Worm (Caenorhabditis elegans): Measurements from ENCODE around the gene ZK353.2.

The ZK353.2 gene

DNA sequence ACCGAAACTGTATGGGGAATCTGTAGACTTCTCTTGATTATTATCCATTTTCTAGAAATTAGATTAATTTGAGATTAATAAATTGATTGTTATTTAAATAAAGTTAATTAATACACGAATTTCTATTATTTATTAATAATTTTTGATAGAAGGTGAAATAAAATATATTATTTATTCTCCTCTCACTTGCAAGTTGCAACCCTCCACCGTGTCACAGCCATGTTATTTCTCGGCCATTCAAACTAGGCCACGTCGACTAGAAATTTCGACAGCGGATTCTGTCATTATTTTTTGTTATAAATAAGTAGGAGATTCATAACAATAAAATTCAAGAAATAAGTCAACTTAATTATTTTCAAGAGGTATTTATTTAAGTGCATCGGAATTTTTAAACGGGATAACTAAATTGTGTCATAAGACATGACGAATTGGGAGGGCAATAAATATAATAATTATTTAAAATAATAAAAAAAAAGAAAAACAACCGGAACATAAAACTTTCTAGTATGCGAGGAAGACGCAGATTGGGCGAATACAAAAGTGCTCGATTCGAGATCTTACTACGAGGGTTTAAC lies 45.1 kb downstream of the ZK353.2 start, which contains the start of gene ufbp-1 (continued):
- TF ChIP-seq unc-62 (GFP tag; optimal IDR thresholded peaks at IDR 0.05) (no peak), Y116A8C.19 (tag; optimal IDR thresholded peaks at IDR 0.05; ENCODE audit: borderline replicate concordance) (no peak), hlh-4 (tag; optimal IDR thresholded peaks at IDR 0.05) (peak; percentile 15), aha-1 (tag; optimal IDR thresholded peaks at IDR 0.05) (no peak), vab-15 (tag; optimal IDR thresholded peaks at IDR 0.05) (no peak), tbx-2 (tag; optimal IDR thresholded peaks at IDR 0.05) (no peak), hpl-2 (GFP tag; optimal IDR thresholded peaks at IDR 0.05) (no peak), snpc-4 (tag; optimal IDR thresholded peaks at IDR 0.05) (peak; percentile 83), dpl-1 (GFP tag; optimal IDR thresholded peaks at IDR 0.05) (peak; percentile 24 to 65 (median 44)), nhr-71 (tag; optimal IDR thresholded peaks at IDR 0.05) (peak; percentile 76), zag-1 (tag; optimal IDR thresholded peaks at IDR 0.05) (no peak), ceh-8 (GFP tag; optimal IDR thresholded peaks at IDR 0.05) (no peak), lir-3 (tag; optimal IDR thresholded peaks at IDR 0.05; ENCODE audit: poor library complexity) (no peak), sox-4 (tag; optimal IDR thresholded peaks at IDR 0.05) (no peak), mep-1 (tag; optimal IDR thresholded peaks at IDR 0.05) (peak; percentile 99), blmp-1 (tag; optimal IDR thresholded peaks at IDR 0.05) (peak; percentile 68), nhr-77 (tag; optimal IDR thresholded peaks at IDR 0.05) (no peak), nhr-90 (tag; optimal IDR thresholded peaks at IDR 0.05; ENCODE audit: poor library complexity) (peak; percentile 60), fkh-10 (GFP tag; optimal IDR thresholded peaks at IDR 0.05) (no peak), nhr-85 (tag) (peak; percentile 70), pax-3 (tag; optimal IDR thresholded peaks at IDR 0.05) (peak; percentile 38), snu-23 (GFP tag; optimal IDR thresholded peaks at IDR 0.05) (peak; percentile 60), ets-5 (GFP tag; IDR thresholded peaks at IDR 0.05) (no peak), C34B4.2 (tag; optimal IDR thresholded peaks at IDR 0.05) (no peak), unc-98 (GFP tag; IDR thresholded peaks at IDR 0.05) (no peak), ztf-4 (tag; optimal IDR thresholded peaks at IDR 0.05) (peak; percentile 92), ama-1 (optimal IDR thresholded peaks at IDR 0.05) (peak; percentile 99), ceh-90 (tag; optimal IDR thresholded peaks at IDR 0.05) (peak; percentile 36), ces-1 (GFP tag; optimal IDR thresholded peaks at IDR 0.05) (no peak), elt-2 (tag; optimal IDR thresholded peaks at IDR 0.05) (peak; percentile 73), nhr-84 (tag; optimal IDR thresholded peaks at IDR 0.05) (no peak), dsc-1 (tag; optimal IDR thresholded peaks at IDR 0.05) (peak; percentile 33), zip-4 (GFP tag; optimal IDR thresholded peaks at IDR 0.05) (peak; percentile 5), nhr-47 (tag; optimal IDR thresholded peaks at IDR 0.05) (peak; percentile 19), grh-1 (GFP tag; IDR thresholded peaks at IDR 0.05) (no peak), ztf-11 (tag; optimal IDR thresholded peaks at IDR 0.05) (peak in 1 of 2 experiments; percentile 26), unc-30 (tag; optimal IDR thresholded peaks at IDR 0.05) (no peak)

- TF ChIP-seq aly-2 (tag; optimal IDR thresholded peaks at IDR 0.05) (peak; percentile 54), ztf-4 (tag; optimal IDR thresholded peaks at IDR 0.05) (no peak), ama-1 (optimal IDR thresholded peaks at IDR 0.05) (peak; percentile 70), skn-1 (tag; optimal IDR thresholded peaks at IDR 0.05) (peak; percentile 30), hlh-17 (GFP tag; optimal IDR thresholded peaks at IDR 0.05; ENCODE audit: borderline replicate concordance) (no peak)
These were observed 46.1 kb downstream of the ZK353.2 start for ce11 chrIII:8444433-8445090.

Data from whole organism, L1 larva.